Fruit fly (Drosophila melanogaster): ENCODE measurements around the gene CG12268.

The CG12268 gene

DNA sequence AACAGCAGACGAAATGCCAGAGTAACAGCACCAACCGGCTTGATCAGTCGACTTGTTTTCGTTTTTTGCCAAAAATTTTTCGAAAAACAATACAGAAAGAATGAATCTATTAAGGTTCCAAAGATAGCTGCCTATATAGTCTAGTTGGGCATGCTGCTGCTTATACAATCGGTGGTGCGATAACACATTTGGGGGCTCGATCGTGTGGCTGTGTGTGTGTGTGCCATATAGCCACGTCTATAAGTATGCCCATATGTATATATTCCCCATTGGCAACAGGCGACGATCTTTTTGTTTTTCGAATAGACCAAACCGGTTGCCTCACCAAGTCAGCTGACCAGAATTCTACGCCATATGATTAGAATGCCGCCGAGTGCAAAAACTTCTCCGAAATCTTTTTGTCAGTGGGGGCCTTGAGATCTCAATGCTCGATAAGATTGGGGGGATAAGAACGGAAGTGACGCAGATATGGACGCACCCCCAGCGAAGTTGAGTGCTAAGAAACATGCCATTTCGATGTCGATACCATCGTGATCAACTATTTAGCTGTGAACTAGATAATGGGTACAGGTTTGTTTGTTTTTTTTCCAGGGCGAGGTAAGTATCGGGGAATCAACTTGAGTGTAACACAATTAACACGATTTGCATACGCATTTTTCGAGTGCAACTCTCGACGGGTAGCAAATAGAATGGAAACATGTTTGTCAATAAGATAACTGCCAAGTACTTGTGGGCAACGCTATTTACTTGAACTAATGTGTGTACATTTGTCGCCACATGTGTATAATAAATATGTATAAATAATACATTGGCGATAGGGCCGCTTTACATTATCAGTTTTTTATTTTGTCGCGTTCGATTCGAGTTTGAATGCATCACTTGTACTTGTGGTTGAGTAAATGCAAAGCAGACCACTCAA is 8.0 kb downstream of the CG12268 start (continued):
- TF ChIP-seq CG8290 (GFP tag; optimal IDR thresholded peaks at IDR 0.05) (peak; percentile 51), CG8290 (tag; optimal IDR thresholded peaks at IDR 0.05) (peak; percentile 90 to 94), nmo (GFP tag; optimal IDR thresholded peaks at IDR 0.05) (peak; percentile 50), Fer3 (tag; optimal IDR thresholded peaks at IDR 0.05) (peak; percentile 75), Max (GFP tag; optimal IDR thresholded peaks at IDR 0.05) (peak; percentile 84), cad (GFP tag; optimal IDR thresholded peaks at IDR 0.05) (no peak), gem (tag; optimal IDR thresholded peaks at IDR 0.05) (peak; percentile 84), CG12299 (tag; optimal IDR thresholded peaks at IDR 0.05) (peak; percentile 89), peb (GFP tag; IDR thresholded peaks at IDR 0.05) (peak; percentile 66), slbo (GFP tag; IDR thresholded peaks at IDR 0.05) (peak; percentile 56), Nf-YB (GFP tag; optimal IDR thresholded peaks at IDR 0.05) (peak; percentile 70), CG9437 (GFP tag; optimal IDR thresholded peaks at IDR 0.05) (peak; percentile 29), shn (GFP tag; optimal IDR thresholded peaks at IDR 0.05) (no peak), CG7987 (GFP tag; optimal IDR thresholded peaks at IDR 0.05) (peak; percentile 84), E2f1 (GFP tag; IDR thresholded peaks at IDR 0.05) (peak; percentile 76; the same call in 1 of the 2 replicates), Neu2 (GFP tag; optimal IDR thresholded peaks at IDR 0.05; ENCODE audit: borderline replicate concordance) (no peak), zfh1 (GFP tag; IDR thresholded peaks at IDR 0.05) (peak; percentile 87), CG7745 (tag; optimal IDR thresholded peaks at IDR 0.05) (peak; percentile 87), Oaz (GFP tag; IDR thresholded peaks at IDR 0.05) (no peak), Chrac-16 (GFP tag; optimal IDR thresholded peaks at IDR 0.05) (peak; percentile 20), CG5180 (GFP tag; optimal IDR thresholded peaks at IDR 0.05) (peak; percentile 86), ci (GFP tag; IDR thresholded peaks at IDR 0.05) (peak; percentile 89), CG17361 (GFP tag; IDR thresholded peaks at IDR 0.05) (peak; percentile 61; the same call in 1 of the 3 replicates), Side (GFP tag; optimal IDR thresholded peaks at IDR 0.05) (peak; percentile 72), CG14860 (GFP tag; IDR thresholded peaks at IDR 0.05; ENCODE audit: partially characterized antibody) (no peak), CG7372 (GFP tag; IDR thresholded peaks at IDR 0.05) (peak; percentile 38; the same call in 1 of the 2 replicates), Asciz (GFP tag; optimal IDR thresholded peaks at IDR 0.05) (peak; percentile 97), CG34422 (GFP tag; IDR thresholded peaks at IDR 0.05) (no peak), ash1 (GFP tag; optimal IDR thresholded peaks at IDR 0.05) (peak; percentile 61), Hr78 (GFP tag; optimal IDR thresholded peaks at IDR 0.05) (peak in 1 of 2 experiments; percentile 59), CG31388 (GFP tag; optimal IDR thresholded peaks at IDR 0.05) (peak; percentile 14), CG14441 (GFP tag; IDR thresholded peaks at IDR 0.05) (peak; percentile 57), Nf-YC (tag; optimal IDR thresholded peaks at IDR 0.05) (peak; percentile 40), CG14667 (GFP tag; IDR thresholded peaks at IDR 0.05) (no peak; the same call in 1 of the 2 replicates), ara (GFP tag; IDR thresholded peaks at IDR 0.05) (peak; percentile 89), ac (GFP tag; optimal IDR thresholded peaks at IDR 0.05) (peak; percentile 86), D19A (tag; optimal IDR thresholded peaks at IDR 0.05) (peak; percentile 64), pum (GFP tag; optimal IDR thresholded peaks at IDR 0.05) (peak; percentile 47), Taf1 (GFP tag; IDR thresholded peaks at IDR 0.05) (no peak; the same call in 1 of the 2 replicates), ap (GFP tag; IDR thresholded peaks at IDR 0.05) (peak; percentile 29; the same call in 1 of the 2 replicates), Poxn (GFP tag; IDR thresholded peaks at IDR 0.05) (no peak), CG15696 (tag; optimal IDR thresholded peaks at IDR 0.05) (peak; percentile 93), CG12219 (GFP tag; optimal IDR thresholded peaks at IDR 0.05) (peak; percentile 81), CG1603 (tag; optimal IDR thresholded peaks at IDR 0.05) (peak; percentile 86), pnt (GFP tag; optimal IDR thresholded peaks at IDR 0.05) (peak; percentile 12), ro (GFP tag; IDR thresholded peaks at IDR 0.05) (no peak), crol (GFP tag; IDR thresholded peaks at IDR 0.05) (no peak), zf30C (GFP tag; optimal IDR thresholded peaks at IDR 0.05) (peak; percentile 10), hb (GFP tag; IDR thresholded peaks at IDR 0.05; ENCODE audit: partially characterized antibody) (no peak)

Data from whole organism, embryonic.